Fruit fly (Drosophila melanogaster): Measurements from ENCODE around the gene Rubicon.

Gene Rubicon

DNA sequence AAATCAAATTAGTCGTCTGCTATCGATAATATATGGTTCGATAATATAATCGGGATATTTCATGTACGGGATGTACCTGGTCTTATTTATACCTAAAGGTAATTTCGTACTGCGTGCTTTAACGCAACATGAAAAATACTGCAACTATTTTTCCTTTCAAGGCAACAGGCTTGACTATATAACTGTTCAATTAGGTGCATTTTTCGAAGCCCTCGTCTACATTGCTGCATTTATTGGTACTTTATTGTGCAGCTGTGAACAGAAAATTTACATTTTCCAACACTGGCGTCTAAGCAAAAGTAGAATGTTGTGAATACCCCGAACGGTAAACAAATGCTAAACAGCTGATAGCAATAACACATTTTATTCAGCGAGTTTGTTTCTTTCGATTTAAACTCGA is 13.1 kb downstream of the Rubicon start, which contains the start of the genes Ppt1 and Ogg1 (continued):
- TF ChIP-seq CG17361 (GFP tag; IDR thresholded peaks at IDR 0.05) (peak; percentile 37; the same call in 1 of the 3 replicates), CG17568 (GFP tag; optimal IDR thresholded peaks at IDR 0.05) (peak; percentile 48), CG34422 (GFP tag; IDR thresholded peaks at IDR 0.05) (peak; percentile 53; the same call in 1 of the 3 replicates), CG9437 (GFP tag; optimal IDR thresholded peaks at IDR 0.05) (no peak), aop (GFP tag; IDR thresholded peaks at IDR 0.05) (no peak), tgo (GFP tag; IDR thresholded peaks at IDR 0.05) (peak; percentile 33; the same call in 1 of the 3 replicates), Hr51 (GFP tag; optimal IDR thresholded peaks at IDR 0.05) (peak; percentile 38), CG6791 (GFP tag; IDR thresholded peaks at IDR 0.05; ENCODE audit: partially characterized antibody) (peak; percentile 38; the same call in 1 of the 3 replicates), HLH54F (GFP tag; optimal IDR thresholded peaks at IDR 0.05) (peak; percentile 70), Sin3A (optimal IDR thresholded peaks at IDR 0.05) (peak; percentile 36), Taf1 (GFP tag; IDR thresholded peaks at IDR 0.05) (no peak), crc (GFP tag; optimal IDR thresholded peaks at IDR 0.05) (peak; percentile 57), Nf-YB (GFP tag; optimal IDR thresholded peaks at IDR 0.05) (peak; percentile 8), CG6683 (GFP tag; optimal IDR thresholded peaks at IDR 0.05) (peak; percentile 0), gsb (GFP tag; IDR thresholded peaks at IDR 0.05) (no peak), Dad (GFP tag; optimal IDR thresholded peaks at IDR 0.05) (peak; percentile 44), Ptx1 (GFP tag; IDR thresholded peaks at IDR 0.05) (peak; percentile 67), Fer1 (GFP tag; optimal IDR thresholded peaks at IDR 0.05) (peak; percentile 55), CrebB (tag; optimal IDR thresholded peaks at IDR 0.05) (peak; percentile 3), Scr (GFP tag; IDR thresholded peaks at IDR 0.05; ENCODE audit: partially characterized antibody) (peak; percentile 60), da (GFP tag; optimal IDR thresholded peaks at IDR 0.05) (no peak), CG14965 (GFP tag; optimal IDR thresholded peaks at IDR 0.05; ENCODE audit: borderline replicate concordance) (no peak), NfI (GFP tag; optimal IDR thresholded peaks at IDR 0.05) (peak; percentile 58), CG13775 (GFP tag; optimal IDR thresholded peaks at IDR 0.05) (peak; percentile 37), CG18764 (GFP tag; optimal IDR thresholded peaks at IDR 0.05) (peak; percentile 36), slou (GFP tag; optimal IDR thresholded peaks at IDR 0.05) (no peak), seq (GFP tag; IDR thresholded peaks at IDR 0.05) (no peak), CG11093 (GFP tag; IDR thresholded peaks at IDR 0.05) (no peak), Sry-β (GFP tag; optimal IDR thresholded peaks at IDR 0.05) (no peak), Dfd (GFP tag; optimal IDR thresholded peaks at IDR 0.05) (no peak), Max (GFP tag; optimal IDR thresholded peaks at IDR 0.05) (peak; percentile 36), Tbp (GFP tag; optimal IDR thresholded peaks at IDR 0.05) (no peak), Awh (GFP tag; IDR thresholded peaks at IDR 0.05) (no peak), CG3847 (GFP tag; IDR thresholded peaks at IDR 0.05) (0 out of 2 replicates have a peak, but pooled peaks have one; percentile 41), phol (tag; optimal IDR thresholded peaks at IDR 0.05) (peak; percentile 55), nom (GFP tag; optimal IDR thresholded peaks at IDR 0.05) (peak; percentile 19), CG8478 (optimal IDR thresholded peaks at IDR 0.05) (no peak), esg (GFP tag; conservative IDR thresholded peaks at IDR 0.05) (0 out of 2 replicates have a peak, but pooled peaks have one; percentile 14), Side (GFP tag; optimal IDR thresholded peaks at IDR 0.05) (peak; percentile 67), Trl (optimal IDR thresholded peaks at IDR 0.05) (no peak), Trl (GFP tag; optimal IDR thresholded peaks at IDR 0.05) (peak; percentile 71), bcd (GFP tag; optimal IDR thresholded peaks at IDR 0.05) (no peak), CG7987 (GFP tag; optimal IDR thresholded peaks at IDR 0.05) (no peak), Xbp1 (GFP tag; optimal IDR thresholded peaks at IDR 0.05) (peak; percentile 62), CG31441 (GFP tag; IDR thresholded peaks at IDR 0.05) (0 out of 2 replicates have a peak, but pooled peaks have one; percentile 34), HLH4C (GFP tag; IDR thresholded peaks at IDR 0.05; ENCODE audit: partially characterized antibody) (peak; percentile 59; the same call in 2 of the 3 replicates), tio (GFP tag; optimal IDR thresholded peaks at IDR 0.05) (no peak), dati (GFP tag; IDR thresholded peaks at IDR 0.05) (no peak), Kr (GFP tag; optimal IDR thresholded peaks at IDR 0.05) (no peak), lola (GFP tag; optimal IDR thresholded peaks at IDR 0.05) (peak in 1 of 3 experiments; percentile 43), CoRest (tag; optimal IDR thresholded peaks at IDR 0.05) (peak; percentile 65)
